Worm (Caenorhabditis elegans): Measurements from ENCODE around the gene gcy-15.

gcy-15 gene

DNA sequence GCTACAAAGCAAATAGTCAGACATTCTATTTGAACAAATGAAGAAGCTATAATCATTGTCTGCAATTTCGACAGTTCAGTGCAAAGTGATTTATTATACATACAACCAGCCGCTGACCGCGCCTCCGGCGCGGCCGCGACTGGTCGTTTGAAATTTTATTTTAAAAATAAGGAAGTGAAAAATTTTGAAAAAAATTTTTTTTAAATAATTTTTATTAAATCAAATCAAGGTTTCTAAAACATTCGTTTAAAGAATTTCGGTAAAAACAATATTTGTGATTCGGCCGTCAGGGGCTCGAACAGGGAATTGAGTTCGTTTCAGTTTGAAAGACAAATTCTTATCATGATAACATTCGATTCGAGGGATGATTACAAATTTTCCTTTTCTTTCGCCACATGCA, 24.7 kb downstream of the gcy-15 start, which contains the start of gene Y27F2A.10:
Y27F2A.10 (minus strand) TSS at position 101 of the 400 bp plus-strand sequence.
- TF ChIP-seq nhr-21 (tag; optimal IDR thresholded peaks at IDR 0.05) (no peak), ceh-82 (tag; optimal IDR thresholded peaks at IDR 0.05) (no peak), nhr-129 (tag; optimal IDR thresholded peaks at IDR 0.05) (no peak), crh-2 (tag; optimal IDR thresholded peaks at IDR 0.05) (no peak), nhr-10 (tag; optimal IDR thresholded peaks at IDR 0.05) (no peak), unc-39 (tag; optimal IDR thresholded peaks at IDR 0.05) (no peak), lin-39 (tag; optimal IDR thresholded peaks at IDR 0.05) (no peak), blmp-1 (tag; optimal IDR thresholded peaks at IDR 0.05; ENCODE audit: insufficient read depth) (no peak), dmd-4 (tag; optimal IDR thresholded peaks at IDR 0.05) (no peak)

DNA sequence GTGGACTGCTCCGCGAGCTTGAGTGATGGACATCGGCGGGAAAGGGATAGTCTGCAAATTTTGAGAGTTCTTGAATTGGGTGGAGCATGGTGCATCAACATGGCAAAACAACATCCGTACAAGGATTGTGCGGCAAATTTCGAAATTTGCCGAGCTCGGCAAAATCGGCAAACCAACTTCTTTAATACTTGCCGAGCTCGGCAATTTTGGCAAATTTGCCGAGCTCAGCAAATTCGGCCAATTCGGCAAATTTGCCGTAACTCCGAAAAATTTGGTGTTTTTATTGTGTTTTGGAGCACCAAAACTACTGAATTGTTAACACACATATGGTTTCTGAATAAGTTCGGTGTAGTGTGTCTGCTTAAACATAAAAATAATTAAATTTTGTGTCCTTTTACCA, 26.8 kb downstream of the gcy-15 start, which contains the start of gene fbxc-55:
fbxc-55 (minus strand) TSS at position 101 of the 400 bp plus-strand sequence.
- TF ChIP-seq dmd-4 (tag; optimal IDR thresholded peaks at IDR 0.05) (no peak), elt-1 (tag; optimal IDR thresholded peaks at IDR 0.05) (no peak), unc-55 (GFP tag; optimal IDR thresholded peaks at IDR 0.05) (no peak), ztf-11 (tag; optimal IDR thresholded peaks at IDR 0.05) (no peak), egl-27 (tag; optimal IDR thresholded peaks at IDR 0.05) (no peak), ztf-4 (tag; optimal IDR thresholded peaks at IDR 0.05) (no peak), ceh-16 (tag; optimal IDR thresholded peaks at IDR 0.05) (no peak), sma-3 (GFP tag; optimal IDR thresholded peaks at IDR 0.05) (no peak), sma-9 (GFP tag; optimal IDR thresholded peaks at IDR 0.05) (no peak), sma-9 (tag; optimal IDR thresholded peaks at IDR 0.05) (no peak), unc-39 (tag; optimal IDR thresholded peaks at IDR 0.05) (no peak), fos-1 (tag; optimal IDR thresholded peaks at IDR 0.05) (no peak), ama-1 (optimal IDR thresholded peaks at IDR 0.05) (no peak), lin-13 (GFP tag; optimal IDR thresholded peaks at IDR 0.05) (no peak), Y55F3AM.14 (GFP tag; optimal IDR thresholded peaks at IDR 0.05) (no peak), lin-39 (tag; optimal IDR thresholded peaks at IDR 0.05) (no peak), F13H6.1 (tag; optimal IDR thresholded peaks at IDR 0.05) (no peak), nhr-25 (tag; optimal IDR thresholded peaks at IDR 0.05) (no peak), nhr-6 (tag; optimal IDR thresholded peaks at IDR 0.05) (no peak)

DNA sequence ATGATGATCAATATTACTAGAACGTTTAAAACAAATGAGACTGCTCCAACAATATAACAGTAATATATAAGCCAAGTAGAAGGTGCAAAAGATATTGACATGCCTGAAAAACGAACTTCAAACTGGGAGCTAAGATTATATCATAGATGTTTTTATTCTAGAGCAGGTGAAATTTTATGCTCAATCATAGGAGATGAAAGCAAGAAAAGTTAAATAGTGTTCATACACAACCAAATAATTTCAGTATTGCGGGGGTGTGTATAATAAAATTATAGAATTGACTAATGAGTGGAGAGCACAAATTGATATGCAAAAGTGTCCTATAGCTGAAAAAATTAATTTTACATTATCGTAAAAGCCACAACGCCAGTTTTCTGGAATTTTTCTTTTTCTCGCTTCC, 37.9 kb downstream of the gcy-15 start, which contains the start of gene sri-34:
sri-34 (minus strand) TSS at position 101 of the 400 bp plus-strand sequence.
- TF ChIP-seq nhr-21 (tag; optimal IDR thresholded peaks at IDR 0.05) (no peak), ztf-1 (GFP tag; conservative IDR thresholded peaks at IDR 0.05) (no peak), unc-55 (GFP tag; optimal IDR thresholded peaks at IDR 0.05) (no peak), sma-3 (GFP tag; optimal IDR thresholded peaks at IDR 0.05) (no peak), nhr-129 (tag; optimal IDR thresholded peaks at IDR 0.05) (no peak), blmp-1 (tag; optimal IDR thresholded peaks at IDR 0.05; ENCODE audit: insufficient read depth) (no peak), ama-1 (optimal IDR thresholded peaks at IDR 0.05) (no peak), ztf-11 (tag; optimal IDR thresholded peaks at IDR 0.05) (no peak), lsy-2 (tag; optimal IDR thresholded peaks at IDR 0.05) (no peak), alr-1 (tag; optimal IDR thresholded peaks at IDR 0.05) (no peak)

DNA sequence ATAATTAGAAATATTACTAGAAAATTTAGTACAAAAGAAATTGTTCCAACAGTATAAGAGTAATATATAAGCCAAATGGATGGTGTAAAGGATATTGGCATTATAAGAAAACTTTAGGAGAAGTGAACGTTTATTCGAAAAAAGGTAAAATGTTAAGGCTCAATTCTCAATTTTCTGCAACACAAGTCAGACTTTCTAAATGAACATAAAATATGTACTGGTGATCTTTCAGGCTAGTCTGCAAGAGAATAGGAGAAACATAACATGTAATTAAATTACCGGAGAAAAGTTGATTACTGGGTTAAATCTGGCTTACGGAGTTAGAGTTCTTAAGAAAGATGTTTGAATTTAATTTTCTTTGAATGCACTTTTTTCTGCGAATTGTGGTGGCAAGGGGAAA, 40.1 kb downstream of the gcy-15 start, which contains the start of gene sri-33:
sri-33 (minus strand) TSS at position 101 of the 400 bp plus-strand sequence.
- TF ChIP-seq zag-1 (tag; optimal IDR thresholded peaks at IDR 0.05), result no peak
- no peak for TF ChIP-seq gmeb-1 (tag; optimal IDR thresholded peaks at IDR 0.05)
- no peak for TF ChIP-seq Y55F3AM.14 (GFP tag; optimal IDR thresholded peaks at IDR 0.05)
- no peak for TF ChIP-seq unc-39 (tag; optimal IDR thresholded peaks at IDR 0.05)
- TF ChIP-seq nhr-21 (tag; optimal IDR thresholded peaks at IDR 0.05), result peak; percentile 5

DNA sequence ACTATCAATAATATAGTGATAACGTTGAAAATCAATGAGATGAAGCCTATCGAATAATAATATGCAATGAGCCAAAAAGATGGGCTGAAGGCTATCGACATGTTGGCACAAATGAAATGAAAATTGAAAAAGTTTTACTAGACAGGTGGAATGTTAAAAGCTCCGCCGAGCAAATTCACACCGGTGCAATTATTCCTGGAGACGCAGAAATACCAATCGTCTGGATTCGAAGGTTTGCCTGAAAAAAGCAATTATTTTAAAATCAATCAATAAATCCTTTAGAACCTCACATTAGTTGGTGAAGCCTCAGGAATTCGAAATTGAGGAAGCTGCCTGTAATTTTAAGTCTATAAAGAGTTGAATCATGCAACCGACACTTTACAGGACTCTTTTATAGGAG, 42.5 kb downstream of the gcy-15 start, which contains the start of gene sri-32:
sri-32 (minus strand) TSS at position 101 of the 400 bp plus-strand sequence.
- TF ChIP-seq nhr-23 (tag; optimal IDR thresholded peaks at IDR 0.05) (no peak), snpc-4 (tag; optimal IDR thresholded peaks at IDR 0.05) (no peak), unc-55 (GFP tag; optimal IDR thresholded peaks at IDR 0.05) (no peak), lin-13 (GFP tag; optimal IDR thresholded peaks at IDR 0.05) (no peak), R02D3.7 (tag; optimal IDR thresholded peaks at IDR 0.05) (no peak), nhr-6 (tag; optimal IDR thresholded peaks at IDR 0.05) (no peak), unc-39 (tag; optimal IDR thresholded peaks at IDR 0.05) (no peak), nhr-11 (tag; optimal IDR thresholded peaks at IDR 0.05) (no peak), nhr-129 (tag; optimal IDR thresholded peaks at IDR 0.05) (no peak), dmd-4 (tag; optimal IDR thresholded peaks at IDR 0.05) (no peak), peb-1 (tag; optimal IDR thresholded peaks at IDR 0.05) (no peak), F13H6.1 (tag; optimal IDR thresholded peaks at IDR 0.05) (no peak), egl-27 (tag; optimal IDR thresholded peaks at IDR 0.05) (no peak), elt-1 (tag; optimal IDR thresholded peaks at IDR 0.05) (no peak), nhr-25 (tag; optimal IDR thresholded peaks at IDR 0.05) (no peak), ztf-4 (tag; optimal IDR thresholded peaks at IDR 0.05) (no peak)
